Worm (Caenorhabditis elegans) whole organism, late embryonic: Measurements from ENCODE around the gene uba-1.

Experiments
- K09A11.1 ChIP-seq: sonication (generic microtip); optimal IDR thresholded peaks from 2 replicates; lab custom pipeline; 2017; ENCODE audit warnings: antibody characterized with exemption, mild to moderate bottlenecking, missing genetic modification characterization, missing compliant biosample characterization; ENCODE audit not compliant: insufficient read depth
- T23F11.4 ChIP-seq: fragments of 200-800 bp; sonication (Bioruptor generic); optimal IDR thresholded peaks from 2 replicates; lab custom pipeline; 2018; ENCODE audit warnings: mild to moderate bottlenecking, missing genetic modification characterization, missing compliant biosample characterization
- ceh-24 ChIP-seq: sonication (generic microtip); optimal IDR thresholded peaks from 2 replicates; lab custom pipeline; 2016; ENCODE audit warnings: mild to moderate bottlenecking, missing genetic modification characterization, missing compliant biosample characterization
- dmd-4 ChIP-seq: sonication (generic microtip); optimal IDR thresholded peaks from 2 replicates; lab custom pipeline; 2016; ENCODE audit warnings: borderline replicate concordance, missing genetic modification characterization, missing compliant biosample characterization
- gmeb-2 ChIP-seq: sonication (generic microtip); optimal IDR thresholded peaks from 2 replicates; lab custom pipeline; 2016; ENCODE audit warnings: missing genetic modification characterization, inconsistent platforms, missing compliant biosample characterization
- nhr-11 ChIP-seq: fragments of 150-350 bp; optimal IDR thresholded peaks from 2 replicates; lab custom pipeline; 2014; ENCODE audit warnings: missing biosample characterization, missing genetic modification characterization
- pqm-1 ChIP-seq: sonication (generic microtip); optimal IDR thresholded peaks from 2 replicates; lab custom pipeline; 2016; ENCODE audit warnings: missing genetic modification characterization, missing compliant biosample characterization
- sox-4 ChIP-seq: sonication (generic microtip); optimal IDR thresholded peaks from 2 replicates; lab custom pipeline; 2017; ENCODE audit warnings: mild to moderate bottlenecking, missing genetic modification characterization, inconsistent platforms, missing compliant biosample characterization
- syd-9 ChIP-seq: sonication (generic microtip); optimal IDR thresholded peaks from 2 replicates; lab custom pipeline; 2016; ENCODE audit warnings: mild to moderate bottlenecking, missing genetic modification characterization, moderate library complexity, missing compliant biosample characterization
- tbx-2 ChIP-seq: sonication (generic microtip); optimal IDR thresholded peaks from 2 replicates; lab custom pipeline; 2016; ENCODE audit warnings: missing genetic modification characterization, missing compliant biosample characterization
- unc-3 ChIP-seq, 2 experiments: fragments of 200-800 bp in 1 of 2; sonication (Bioruptor generic) in 1 of 2; sonication (generic microtip) in 1 of 2; conservative IDR thresholded peaks in 1 of 2; optimal IDR thresholded peaks in 1 of 2; 2 replicates each; pipeline versions ENCODE4 v1.3.6 to Lab custom; 2016 to 2022; ENCODE audit warnings: missing compliant biosample characterization in 2 of 2, missing genetic modification characterization in 2 of 2, missing genetic modification reagents in 1 of 2
- unc-55 ChIP-seq: sonication (generic microtip); optimal IDR thresholded peaks from 2 replicates; lab custom pipeline; 2017; ENCODE audit warnings: missing biosample characterization, missing genetic modification reagents, missing genetic modification characterization
- ztf-16 ChIP-seq: sonication (generic microtip); optimal IDR thresholded peaks from 2 replicates; lab custom pipeline; 2017; ENCODE audit warnings: missing genetic modification characterization, missing compliant biosample characterization

- TF ChIP-seq nhr-11 (no peak), gmeb-2 (tag; lab: Kevin White, UChicago) (no peak), K09A11.1 (tag; lab: Kevin White, UChicago) (no peak), dmd-4 (tag; lab: Kevin White, UChicago) (no peak), unc-3 (GFP tag; conservative IDR thresholded peaks at IDR 0.05; lab: Robert Waterston, UW) (no peak), unc-3 (tag; optimal IDR thresholded peaks at IDR 0.05; lab: Kevin White, UChicago) (no peak), unc-55 (GFP tag; lab: Kevin White, UChicago) (no peak), syd-9 (tag; lab: Kevin White, UChicago) (no peak), ceh-24 (tag; lab: Kevin White, UChicago) (no peak), tbx-2 (tag; lab: Kevin White, UChicago) (no peak), sox-4 (tag; lab: Kevin White, UChicago) (no peak), T23F11.4 (no peak), pqm-1 (tag; lab: Kevin White, UChicago) (no peak), ztf-16 (tag; lab: Kevin White, UChicago) (no peak)
Observed at ce11 chrIV:10001748-10002147, 7.0 kb upstream of the uba-1 start, which contains the start of gene C47E12.3.
